Fruit fly (Drosophila melanogaster) whole organism, embryonic: ENCODE results near the gene Cep290.

Experiments used
- Awh ChIP-seq: fragments of 200-800 bp; sonication (Bioruptor generic); IDR thresholded peaks from 2 replicates; pipeline ENCODE4, ENCODE4 v1.3.6; 2022; ENCODE audit warnings: missing biosample characterization, missing genetic modification characterization
- BtbVII ChIP-seq: fragments of 200-800 bp; sonication (Bioruptor generic); optimal IDR thresholded peaks from 3 replicates; lab custom pipeline; 2017; ENCODE audit warnings: missing biosample characterization, mild to moderate bottlenecking, missing genetic modification characterization
- CG10274 ChIP-seq: fragments of 200-800 bp; sonication (Bioruptor generic); optimal IDR thresholded peaks from 3 replicates; lab custom pipeline; 2017; ENCODE audit warnings: missing biosample characterization, mild to moderate bottlenecking, missing genetic modification characterization
- CG10321 ChIP-seq: fragments of 200-800 bp; sonication (Bioruptor generic); IDR thresholded peaks from 2 replicates; pipeline ENCODE4 v1.3.6; 2022; ENCODE audit warnings: missing biosample characterization, missing genetic modification characterization
- CG10462 ChIP-seq: fragments of 200-800 bp; sonication (Bioruptor generic); optimal IDR thresholded peaks from 2 replicates; lab custom pipeline; 2016; ENCODE audit warnings: missing biosample characterization, missing genetic modification characterization
- CG10565 ChIP-seq: fragments of 200-800 bp; sonication (Bioruptor generic); optimal IDR thresholded peaks from 3 replicates; lab custom pipeline; 2016; ENCODE audit warnings: missing biosample characterization, mild to moderate bottlenecking, missing genetic modification characterization
- CG10979 ChIP-seq: fragments of 200-800 bp; sonication (Bioruptor generic); optimal IDR thresholded peaks from 2 replicates; lab custom pipeline; 2018; ENCODE audit warnings: missing biosample characterization, mild to moderate bottlenecking, missing genetic modification characterization, moderate library complexity
- CG11560 ChIP-seq: fragments of 200-800 bp; sonication (Bioruptor generic); IDR thresholded peaks from 3 replicates; pipeline ENCODE4 v1.3.6; 2022; ENCODE audit warnings: missing biosample characterization, missing genetic modification characterization
- CG12219 ChIP-seq: fragments of 200-800 bp; sonication (Bioruptor generic); optimal IDR thresholded peaks from 3 replicates; lab custom pipeline; 2018; ENCODE audit warnings: missing biosample characterization, mild to moderate bottlenecking, missing genetic modification characterization
- CG1529 ChIP-seq: fragments of 200-800 bp; sonication (Bioruptor generic); optimal IDR thresholded peaks from 3 replicates; lab custom pipeline; 2018; ENCODE audit warnings: missing biosample characterization, missing genetic modification characterization
- CG17359 ChIP-seq: fragments of 200-800 bp; sonication (Bioruptor generic); optimal IDR thresholded peaks from 3 replicates; lab custom pipeline; 2018; ENCODE audit warnings: missing biosample characterization, mild to moderate bottlenecking, missing genetic modification characterization, moderate library complexity
- CG17568 ChIP-seq: fragments of 200-800 bp; sonication (Bioruptor generic); optimal IDR thresholded peaks from 2 replicates; lab custom pipeline; 2018; ENCODE audit warnings: missing biosample characterization, mild to moderate bottlenecking, missing genetic modification characterization, moderate library complexity
- CG18476 ChIP-seq: fragments of 200-800 bp; sonication (Bioruptor generic); optimal IDR thresholded peaks from 2 replicates; lab custom pipeline; 2016; ENCODE audit warnings: missing biosample characterization, mild to moderate bottlenecking, missing genetic modification characterization
- CG18599 ChIP-seq: fragments of 200-800 bp; sonication (Bioruptor generic); optimal IDR thresholded peaks from 3 replicates; lab custom pipeline; 2017; ENCODE audit warnings: missing biosample characterization, missing genetic modification characterization, mild to moderate bottlenecking, moderate library complexity, missing genetic modification reagents
- CG33213 ChIP-seq: fragments of 200-800 bp; sonication (Bioruptor generic); optimal IDR thresholded peaks from 3 replicates; lab custom pipeline; 2016; ENCODE audit warnings: missing biosample characterization, missing genetic modification characterization
- CG4282 ChIP-seq: fragments of 200-800 bp; sonication (Bioruptor generic); optimal IDR thresholded peaks from 2 replicates; lab custom pipeline; 2016; ENCODE audit warnings: missing biosample characterization, missing genetic modification characterization
- CG4707 ChIP-seq: fragments of 200-800 bp; sonication (Bioruptor generic); optimal IDR thresholded peaks from 2 replicates; lab custom pipeline; 2018; ENCODE audit warnings: missing biosample characterization, mild to moderate bottlenecking, missing genetic modification characterization, moderate library complexity
- CG5953 ChIP-seq: fragments of 200-800 bp; sonication (Bioruptor generic); IDR thresholded peaks from 2 replicates; pipeline ENCODE4 v1.3.6; 2022; ENCODE audit warnings: missing biosample characterization, missing genetic modification characterization
- CG6175 ChIP-seq: fragments of 200-800 bp; sonication (Bioruptor generic); IDR thresholded peaks from 3 replicates; pipeline ENCODE4 v1.3.6; 2022; ENCODE audit warnings: missing biosample characterization, missing genetic modification characterization
- CG6654 ChIP-seq: fragments of 200-800 bp; sonication (Bioruptor generic); optimal IDR thresholded peaks from 2 replicates; lab custom pipeline; 2017; ENCODE audit warnings: missing biosample characterization, mild to moderate bottlenecking, missing genetic modification characterization
- CG9932 ChIP-seq: fragments of 200-800 bp; sonication (Bioruptor generic); IDR thresholded peaks from 2 replicates; pipeline ENCODE4 v1.3.6; 2022; ENCODE audit warnings: missing biosample characterization, missing genetic modification characterization
- D19B ChIP-seq: fragments of 200-800 bp; sonication (Bioruptor generic); optimal IDR thresholded peaks from 2 replicates; lab custom pipeline; 2017; ENCODE audit warnings: missing biosample characterization, mild to moderate bottlenecking, missing genetic modification characterization
- Ets65A ChIP-seq: fragments of 200-800 bp; sonication (Bioruptor generic); peaks from one replicate; lab custom pipeline; 2016; ENCODE audit warnings: missing biosample characterization, missing genetic modification characterization
- Fer3 ChIP-seq: fragments of 200-800 bp; sonication (Bioruptor generic); optimal IDR thresholded peaks from 2 replicates; lab custom pipeline; 2018; ENCODE audit warnings: missing biosample characterization, mild to moderate bottlenecking, missing genetic modification characterization, moderate library complexity
- HLH54F ChIP-seq: fragments of 200-800 bp; sonication (Bioruptor generic); optimal IDR thresholded peaks from 3 replicates; lab custom pipeline; 2016; ENCODE audit warnings: missing biosample characterization, missing genetic modification characterization
- Lim3 ChIP-seq: fragments of 200-800 bp; sonication (Bioruptor generic); IDR thresholded peaks from 2 replicates; pipeline ENCODE4 v1.3.6; 2022; ENCODE audit warnings: missing biosample characterization, missing genetic modification characterization
- Mrtf ChIP-seq: fragments of 200-800 bp; sonication (Bioruptor generic); IDR thresholded peaks from 3 replicates; pipeline ENCODE4 v1.3.6; 2022; ENCODE audit warnings: missing biosample characterization, missing genetic modification characterization
- NC2β ChIP-seq: fragments of 200-800 bp; sonication (Bioruptor generic); optimal IDR thresholded peaks from 2 replicates; lab custom pipeline; 2016; ENCODE audit warnings: missing biosample characterization, missing genetic modification characterization
- Oaz ChIP-seq: fragments of 200-800 bp; sonication (Bioruptor generic); IDR thresholded peaks from 2 replicates; pipeline ENCODE4 v1.3.6; 2022; ENCODE audit warnings: missing biosample characterization, missing genetic modification characterization
- ase ChIP-seq: fragments of 200-800 bp; sonication (Bioruptor generic); IDR thresholded peaks from 3 replicates; pipeline ENCODE4 v1.3.6; 2022; ENCODE audit warnings: missing biosample characterization, missing genetic modification characterization
- az2 ChIP-seq: fragments of 200-800 bp; sonication (Bioruptor generic); optimal IDR thresholded peaks from 3 replicates; lab custom pipeline; 2016; ENCODE audit warnings: missing biosample characterization, missing genetic modification characterization
- br ChIP-seq: fragments of >200 bp; optimal IDR thresholded peaks from 2 replicates; lab custom pipeline; 2017
- cato ChIP-seq: fragments of 200-800 bp; sonication (Bioruptor generic); optimal IDR thresholded peaks from 2 replicates; lab custom pipeline; 2016; ENCODE audit warnings: missing biosample characterization, missing genetic modification characterization, borderline replicate concordance
- en ChIP-seq: fragments of 200-800 bp; sonication (Bioruptor generic); optimal IDR thresholded peaks from 2 replicates; lab custom pipeline; 2016; ENCODE audit warnings: missing biosample characterization, missing genetic modification characterization
- exex ChIP-seq: fragments of 200-800 bp; sonication (Bioruptor generic); optimal IDR thresholded peaks from 4 replicates; lab custom pipeline; 2018; ENCODE audit warnings: missing biosample characterization, mild to moderate bottlenecking, missing genetic modification characterization, moderate library complexity
- eyg ChIP-seq: fragments of 200-800 bp; sonication (Bioruptor generic); optimal IDR thresholded peaks from 3 replicates; lab custom pipeline; 2016; ENCODE audit warnings: missing biosample characterization, missing genetic modification characterization
- fd3F ChIP-seq: fragments of 200-800 bp; sonication (Bioruptor generic); optimal IDR thresholded peaks from 2 replicates; lab custom pipeline; 2018; ENCODE audit warnings: missing biosample characterization, mild to moderate bottlenecking, missing genetic modification characterization, moderate library complexity
- gce ChIP-seq: fragments of 200-800 bp; sonication (Bioruptor generic); IDR thresholded peaks from 3 replicates; pipeline ENCODE4 v1.3.6; 2022; ENCODE audit warnings: missing biosample characterization, missing genetic modification characterization
- kah ChIP-seq: fragments of 200-800 bp; sonication (Bioruptor generic); optimal IDR thresholded peaks from 2 replicates; lab custom pipeline; 2018; ENCODE audit warnings: missing biosample characterization, mild to moderate bottlenecking, missing genetic modification characterization
- knrl ChIP-seq: fragments of 200-800 bp; sonication (Bioruptor generic); IDR thresholded peaks from 3 replicates; pipeline ENCODE4 v1.3.6; 2022; ENCODE audit warnings: missing biosample characterization, missing genetic modification characterization; ENCODE audit not compliant: partially characterized antibody
- maf-S ChIP-seq: fragments of 200-800 bp; sonication (Bioruptor generic); optimal IDR thresholded peaks from 2 replicates; lab custom pipeline; 2016; ENCODE audit warnings: missing biosample characterization, missing genetic modification characterization
- nerfin-2 ChIP-seq: fragments of 200-800 bp; sonication (Bioruptor generic); IDR thresholded peaks from 2 replicates; pipeline ENCODE4 v1.3.6; 2022; ENCODE audit warnings: missing biosample characterization, missing genetic modification characterization; ENCODE audit not compliant: partially characterized antibody
- otp ChIP-seq: fragments of 200-800 bp; sonication (Bioruptor generic); IDR thresholded peaks from 3 replicates; pipeline ENCODE4, ENCODE4 v1.3.6; 2022; ENCODE audit warnings: missing biosample characterization, missing genetic modification characterization
- pb ChIP-seq: fragments of 200-800 bp; sonication (Bioruptor generic); optimal IDR thresholded peaks from 3 replicates; lab custom pipeline; 2016; ENCODE audit warnings: missing biosample characterization, missing genetic modification characterization
- pum ChIP-seq: fragments of 200-800 bp; sonication (Bioruptor generic); optimal IDR thresholded peaks from 2 replicates; lab custom pipeline; 2016; ENCODE audit warnings: missing biosample characterization, missing genetic modification characterization
- sug ChIP-seq: fragments of 200-800 bp; optimal IDR thresholded peaks from 2 replicates; lab custom pipeline; 2019; ENCODE audit warnings: missing biosample characterization, mild to moderate bottlenecking, missing genetic modification characterization, moderate library complexity
- tio ChIP-seq: fragments of 200-800 bp; sonication (Bioruptor generic); optimal IDR thresholded peaks from 2 replicates; lab custom pipeline; 2017; ENCODE audit warnings: missing biosample characterization, missing genetic modification characterization, inconsistent platforms
- toy ChIP-seq: fragments of 200-800 bp; sonication (Bioruptor generic); IDR thresholded peaks from 2 replicates; pipeline ENCODE4 v1.3.6; 2022; ENCODE audit warnings: missing biosample characterization, missing genetic modification characterization
- tup ChIP-seq: fragments of 200-800 bp; sonication (Bioruptor generic); optimal IDR thresholded peaks from 2 replicates; lab custom pipeline; 2016; ENCODE audit warnings: missing biosample characterization, mild to moderate bottlenecking, missing genetic modification characterization, moderate library complexity
- usp ChIP-seq: fragments of >200 bp; optimal IDR thresholded peaks from 2 replicates; lab custom pipeline; 2017; ENCODE audit warnings: missing biosample characterization, missing genetic modification characterization

Cep290 gene

dm6 chr3L:837552-838187, 6.1 kb upstream of the Cep290 start, which contains the start of the genes CG13901 and CG13887 (continued):
- TF ChIP-seq exex (tag; lab: Kevin White, UChicago) (peak; percentile 59), CG4707 (GFP tag; lab: Kevin White, UChicago) (peak; percentile 53), br (lab: Kevin White, UChicago) (no peak), CG10979 (tag; lab: Kevin White, UChicago) (peak; percentile 87), CG10565 (peak; percentile 45), kah (GFP tag; lab: Kevin White, UChicago) (peak; percentile 51), sug (tag; lab: Kevin White, UChicago) (peak; percentile 92), CG9932 (GFP tag; lab: Robert Waterston, UW) (peak; percentile 95), eyg (GFP tag; lab: Kevin White, UChicago) (peak; percentile 90), knrl (GFP tag; lab: Robert Waterston, UW) (0 out of 3 replicates have a peak, but pooled peaks have one; percentile 54), CG10321 (GFP tag; lab: Robert Waterston, UW) (peak; percentile 48; the same call in 1 of the 2 replicates), ase (GFP tag; lab: Robert Waterston, UW) (peak; percentile 82), D19B (GFP tag; lab: Kevin White, UChicago) (peak; percentile 74), BtbVII (peak; percentile 67), usp (no peak), CG5953 (GFP tag; lab: Robert Waterston, UW) (peak; percentile 79), Ets65A (GFP tag; lab: Kevin White, UChicago) (peak; percentile 99), CG6654 (peak; percentile 45), CG10462 (GFP tag; lab: Kevin White, UChicago) (peak; percentile 86), Awh (GFP tag; lab: Robert Waterston, UW) (peak; percentile 83), pum (peak; percentile 94), gce (GFP tag; lab: Robert Waterston, UW) (peak; percentile 71; the same call in 2 of the 3 replicates), HLH54F (GFP tag; lab: Kevin White, UChicago) (peak; percentile 95), CG18476 (GFP tag; lab: Kevin White, UChicago) (peak; percentile 85), CG1529 (GFP tag; lab: Kevin White, UChicago) (peak; percentile 79), cato (peak; percentile 84), tio (no peak), Oaz (GFP tag; lab: Robert Waterston, UW) (peak; percentile 78), CG6175 (GFP tag; lab: Robert Waterston, UW) (peak; percentile 66; the same call in 2 of the 3 replicates), Mrtf (peak; percentile 84), NC2β (peak; percentile 81), CG17568 (GFP tag; lab: Kevin White, UChicago) (no peak), CG4282 (GFP tag; lab: Kevin White, UChicago) (peak; percentile 83), CG12219 (GFP tag; lab: Kevin White, UChicago) (peak; percentile 79), CG33213 (GFP tag; lab: Kevin White, UChicago) (peak; percentile 89), Fer3 (tag; lab: Kevin White, UChicago) (peak; percentile 90), CG11560 (tag; lab: Robert Waterston, UW) (peak; percentile 80), nerfin-2 (GFP tag; lab: Robert Waterston, UW) (no peak), tup (peak; percentile 82), pb (peak; percentile 78), Lim3 (GFP tag; lab: Robert Waterston, UW) (peak; percentile 54; the same call in 1 of the 2 replicates), fd3F (GFP tag; lab: Kevin White, UChicago) (peak; percentile 91), CG17359 (tag; lab: Kevin White, UChicago) (peak; percentile 87), CG18599 (GFP tag; lab: Kevin White, UChicago) (peak; percentile 94), en (GFP tag; lab: Kevin White, UChicago) (peak; percentile 82), maf-S (GFP tag; lab: Kevin White, UChicago) (peak; percentile 92), CG10274 (peak; percentile 58), toy (GFP tag; lab: Robert Waterston, UW) (0 out of 2 replicates have a peak, but pooled peaks have one; percentile 52), az2 (GFP tag; lab: Kevin White, UChicago) (peak; percentile 91), otp (GFP tag; lab: Robert Waterston, UW) (peak; percentile 50; the same call in 1 of the 3 replicates)
